Fruit fly (Drosophila melanogaster) whole organism, embryonic: ENCODE data around the gene Apoltp.

Experiments
- Aef1 ChIP-seq: fragments of 200-800 bp; sonication (Bioruptor generic); IDR thresholded peaks from 3 replicates; pipeline ENCODE4 v1.3.6; 2022; ENCODE audit warnings: missing biosample characterization, missing genetic modification characterization
- CG10565 ChIP-seq: fragments of 200-800 bp; sonication (Bioruptor generic); optimal IDR thresholded peaks from 3 replicates; lab custom pipeline; 2016; ENCODE audit warnings: missing biosample characterization, mild to moderate bottlenecking, missing genetic modification characterization
- CG10654 ChIP-seq: fragments of 200-800 bp; sonication (Bioruptor generic); optimal IDR thresholded peaks from 2 replicates; lab custom pipeline; 2016; ENCODE audit warnings: missing biosample characterization, missing genetic modification characterization
- CG10959 ChIP-seq: fragments of 200-800 bp; sonication (Bioruptor generic); IDR thresholded peaks from 2 replicates; pipeline ENCODE4 v1.3.6; 2022; ENCODE audit warnings: missing biosample characterization, missing genetic modification characterization
- CG12104 ChIP-seq: fragments of 200-800 bp; sonication (Bioruptor generic); optimal IDR thresholded peaks from 3 replicates; lab custom pipeline; 2016; ENCODE audit warnings: missing biosample characterization, missing genetic modification characterization
- CG12155 ChIP-seq: fragments of 200-800 bp; sonication (Bioruptor generic); optimal IDR thresholded peaks from 3 replicates; lab custom pipeline; 2016; ENCODE audit warnings: missing biosample characterization, missing genetic modification characterization
- CG13775 ChIP-seq: fragments of 200-800 bp; sonication (Bioruptor generic); optimal IDR thresholded peaks from 3 replicates; lab custom pipeline; 2017; ENCODE audit warnings: missing biosample characterization, mild to moderate bottlenecking, missing genetic modification characterization
- CG14710 ChIP-seq: fragments of 200-800 bp; sonication (Bioruptor generic); optimal IDR thresholded peaks from 3 replicates; lab custom pipeline; 2019; ENCODE audit warnings: missing biosample characterization, mild to moderate bottlenecking, missing genetic modification characterization, moderate library complexity
- CG15696 ChIP-seq: fragments of 200-800 bp; sonication (Bioruptor generic); optimal IDR thresholded peaks from 2 replicates; lab custom pipeline; 2019; ENCODE audit warnings: missing biosample characterization, mild to moderate bottlenecking, missing genetic modification characterization, moderate library complexity
- CG17186 ChIP-seq: fragments of 200-800 bp; sonication (Bioruptor generic); optimal IDR thresholded peaks from 3 replicates; lab custom pipeline; 2017; ENCODE audit warnings: missing biosample characterization, missing genetic modification reagents, missing genetic modification characterization
- CG17829 ChIP-seq: fragments of 200-800 bp; optimal IDR thresholded peaks from 2 replicates; lab custom pipeline; 2019; ENCODE audit warnings: missing biosample characterization, mild to moderate bottlenecking, missing genetic modification characterization, moderate library complexity
- CG18011 ChIP-seq: fragments of 200-800 bp; sonication (Bioruptor generic); optimal IDR thresholded peaks from 2 replicates; lab custom pipeline; 2017; ENCODE audit warnings: missing biosample characterization, missing genetic modification characterization, mild to moderate bottlenecking, moderate library complexity, missing genotype
- CG2116 ChIP-seq: fragments of 200-800 bp; sonication (Bioruptor generic); optimal IDR thresholded peaks from 3 replicates; lab custom pipeline; 2018; ENCODE audit warnings: missing biosample characterization, mild to moderate bottlenecking, missing genetic modification characterization
- CG31224 ChIP-seq: fragments of 200-800 bp; sonication (Bioruptor generic); IDR thresholded peaks from 2 replicates; pipeline ENCODE4 v1.3.6; 2022; ENCODE audit warnings: missing biosample characterization, missing genetic modification characterization
- CG3281 ChIP-seq: fragments of 200-800 bp; sonication (Bioruptor generic); optimal IDR thresholded peaks from 3 replicates; lab custom pipeline; 2017; ENCODE audit warnings: missing biosample characterization, mild to moderate bottlenecking, missing genetic modification characterization
- CG34422 ChIP-seq: fragments of 200-800 bp; sonication (Bioruptor generic); IDR thresholded peaks from 3 replicates; pipeline ENCODE4 v1.3.6; 2022; ENCODE audit warnings: missing biosample characterization, missing genetic modification characterization
- CG42726 ChIP-seq: fragments of 200-800 bp; sonication (Bioruptor generic); IDR thresholded peaks from 2 replicates; pipeline ENCODE4 v1.3.6; 2022; ENCODE audit warnings: missing biosample characterization, missing genetic modification characterization; ENCODE audit not compliant: partially characterized antibody
- CG4730 ChIP-seq: fragments of 200-800 bp; sonication (Bioruptor generic); IDR thresholded peaks from 2 replicates; pipeline ENCODE4 v1.3.6; 2022; ENCODE audit warnings: missing biosample characterization, missing genetic modification characterization
- CG5180 ChIP-seq: fragments of 200-800 bp; sonication (Bioruptor generic); optimal IDR thresholded peaks from 3 replicates; lab custom pipeline; 2017; ENCODE audit warnings: missing biosample characterization, missing genetic modification characterization, mild to moderate bottlenecking, moderate library complexity, missing genetic modification reagents
- CG5245 ChIP-seq: fragments of 200-800 bp; sonication (Bioruptor generic); optimal IDR thresholded peaks from 3 replicates; lab custom pipeline; 2016; ENCODE audit warnings: missing biosample characterization, missing genetic modification characterization
- CG6683 ChIP-seq: fragments of 200-800 bp; sonication (Bioruptor generic); optimal IDR thresholded peaks from 2 replicates; lab custom pipeline; 2017; ENCODE audit warnings: missing biosample characterization, mild to moderate bottlenecking, missing genetic modification characterization, missing genetic modification reagents
- CG7556 ChIP-seq: fragments of 200-800 bp; sonication (Bioruptor generic); optimal IDR thresholded peaks from 2 replicates; lab custom pipeline; 2017; ENCODE audit warnings: missing biosample characterization, mild to moderate bottlenecking, missing genetic modification characterization
- CG9727 ChIP-seq: fragments of 200-800 bp; sonication (Bioruptor generic); optimal IDR thresholded peaks from 3 replicates; lab custom pipeline; 2017; ENCODE audit warnings: missing biosample characterization, mild to moderate bottlenecking, missing genetic modification characterization
- CG9817 ChIP-seq: fragments of 200-800 bp; sonication (Bioruptor generic); optimal IDR thresholded peaks from 2 replicates; lab custom pipeline; 2018; ENCODE audit warnings: missing biosample characterization, mild to moderate bottlenecking, missing genetic modification characterization, moderate library complexity
- Dek ChIP-seq: fragments of 200-800 bp; sonication (Bioruptor generic); optimal IDR thresholded peaks from 3 replicates; lab custom pipeline; 2019; ENCODE audit warnings: missing biosample characterization, mild to moderate bottlenecking, missing genetic modification characterization, moderate library complexity
- Doc3 ChIP-seq: fragments of 200-800 bp; sonication (Bioruptor generic); IDR thresholded peaks from 3 replicates; pipeline ENCODE4 v1.3.6; 2022; ENCODE audit warnings: missing biosample characterization, missing genetic modification characterization; ENCODE audit not compliant: partially characterized antibody
- Dp ChIP-seq: fragments of 200-800 bp; sonication (Bioruptor generic); optimal IDR thresholded peaks from 2 replicates; lab custom pipeline; 2018; ENCODE audit warnings: missing biosample characterization, mild to moderate bottlenecking, missing genetic modification characterization, moderate library complexity
- HHEX ChIP-seq: fragments of 200-800 bp; sonication (Bioruptor generic); optimal IDR thresholded peaks from 3 replicates; lab custom pipeline; 2017; ENCODE audit warnings: missing biosample characterization, mild to moderate bottlenecking, missing genetic modification characterization, missing genetic modification reagents
- Vsx1 ChIP-seq: fragments of 200-800 bp; sonication (Bioruptor generic); optimal IDR thresholded peaks from 2 replicates; lab custom pipeline; 2017; ENCODE audit warnings: missing biosample characterization, mild to moderate bottlenecking, missing genetic modification characterization, missing genetic modification reagents
- cas ChIP-seq: fragments of 200-800 bp; sonication (Bioruptor generic); IDR thresholded peaks from 2 replicates; pipeline ENCODE4 v1.3.6; 2022; ENCODE audit warnings: missing biosample characterization, missing genetic modification characterization
- chn ChIP-seq: fragments of 200-800 bp; sonication (Bioruptor generic); optimal IDR thresholded peaks from 2 replicates; lab custom pipeline; 2016; ENCODE audit warnings: missing biosample characterization, missing genetic modification characterization
- crc ChIP-seq: fragments of 200-800 bp; sonication (Bioruptor generic); optimal IDR thresholded peaks from 2 replicates; lab custom pipeline; 2016; ENCODE audit warnings: missing biosample characterization, missing genetic modification characterization
- dati ChIP-seq: fragments of 200-800 bp; sonication (Bioruptor generic); IDR thresholded peaks from 2 replicates; pipeline ENCODE4 v1.3.6; 2022; ENCODE audit warnings: missing biosample characterization, missing genetic modification characterization
- dimm ChIP-seq: fragments of 200-800 bp; sonication (Bioruptor generic); IDR thresholded peaks from 2 replicates; pipeline ENCODE4 v1.3.6; 2022; ENCODE audit warnings: missing biosample characterization, missing genetic modification characterization
- emc ChIP-seq: fragments of 200-800 bp; sonication (Bioruptor generic); optimal IDR thresholded peaks from 2 replicates; lab custom pipeline; 2016; ENCODE audit warnings: missing biosample characterization, missing genetic modification characterization
- fd64A ChIP-seq: fragments of 200-800 bp; sonication (Bioruptor generic); optimal IDR thresholded peaks from 3 replicates; lab custom pipeline; 2018; ENCODE audit warnings: missing biosample characterization, mild to moderate bottlenecking, missing genetic modification characterization
- fu2 ChIP-seq: fragments of 200-800 bp; sonication (Bioruptor generic); optimal IDR thresholded peaks from 2 replicates; lab custom pipeline; 2016; ENCODE audit warnings: missing biosample characterization, missing genetic modification characterization
- gce ChIP-seq: fragments of 200-800 bp; sonication (Bioruptor generic); IDR thresholded peaks from 3 replicates; pipeline ENCODE4 v1.3.6; 2022; ENCODE audit warnings: missing biosample characterization, missing genetic modification characterization
- gcm2 ChIP-seq: fragments of 200-800 bp; sonication (Bioruptor generic); optimal IDR thresholded peaks from 2 replicates; lab custom pipeline; 2016; ENCODE audit warnings: missing biosample characterization, missing genetic modification characterization
- gem ChIP-seq: fragments of 200-800 bp; sonication (Bioruptor generic); optimal IDR thresholded peaks from 2 replicates; lab custom pipeline; 2019; ENCODE audit warnings: missing biosample characterization, mild to moderate bottlenecking, missing genetic modification characterization, moderate library complexity
- inv ChIP-seq: fragments of 200-800 bp; sonication (Bioruptor generic); IDR thresholded peaks from 2 replicates; pipeline ENCODE4 v1.3.6; 2022; ENCODE audit warnings: missing biosample characterization, missing genetic modification characterization; ENCODE audit not compliant: partially characterized antibody
- kay ChIP-seq: fragments of 200-800 bp; sonication (Bioruptor generic); optimal IDR thresholded peaks from 2 replicates; lab custom pipeline; 2016; ENCODE audit warnings: missing biosample characterization, missing genetic modification characterization
- pho ChIP-seq: fragments of 200-800 bp; sonication (Bioruptor generic); optimal IDR thresholded peaks from 2 replicates; lab custom pipeline; 2016; ENCODE audit warnings: missing biosample characterization, missing genetic modification characterization
- ro ChIP-seq: fragments of 200-800 bp; sonication (Bioruptor generic); IDR thresholded peaks from 2 replicates; pipeline ENCODE4 v1.3.6; 2022; ENCODE audit warnings: missing biosample characterization, missing genetic modification characterization
- sens-2 ChIP-seq: fragments of 200-800 bp; sonication (Bioruptor generic); IDR thresholded peaks from 2 replicates; pipeline ENCODE4 v1.3.6; 2022; ENCODE audit warnings: missing biosample characterization, missing genetic modification characterization
- tna ChIP-seq: fragments of 200-800 bp; sonication (Bioruptor generic); IDR thresholded peaks from 2 replicates; pipeline ENCODE4 v1.3.6; 2022; ENCODE audit warnings: missing biosample characterization, missing genetic modification characterization; ENCODE audit not compliant: partially characterized antibody
- tx ChIP-seq: fragments of 200-800 bp; sonication (Bioruptor generic); optimal IDR thresholded peaks from 2 replicates; lab custom pipeline; 2016; ENCODE audit warnings: missing biosample characterization, missing genetic modification characterization
- vfl ChIP-seq: fragments of 200-800 bp; sonication (Bioruptor generic); optimal IDR thresholded peaks from 2 replicates; lab custom pipeline; 2016; ENCODE audit warnings: missing biosample characterization, missing genetic modification characterization
- vvl ChIP-seq: fragments of 200-800 bp; sonication (Bioruptor generic); IDR thresholded peaks from 2 replicates; pipeline ENCODE4 v1.3.6; 2022; ENCODE audit warnings: missing biosample characterization, missing genetic modification characterization
- yki ChIP-seq: fragments of >200 bp; optimal IDR thresholded peaks from 3 replicates; lab custom pipeline; 2018
- zfh1 ChIP-seq: fragments of 200-800 bp; sonication (Bioruptor generic); IDR thresholded peaks from 3 replicates; pipeline ENCODE4 v1.3.6; 2022; ENCODE audit warnings: missing biosample characterization, missing genetic modification characterization

The Apoltp gene

DNA sequence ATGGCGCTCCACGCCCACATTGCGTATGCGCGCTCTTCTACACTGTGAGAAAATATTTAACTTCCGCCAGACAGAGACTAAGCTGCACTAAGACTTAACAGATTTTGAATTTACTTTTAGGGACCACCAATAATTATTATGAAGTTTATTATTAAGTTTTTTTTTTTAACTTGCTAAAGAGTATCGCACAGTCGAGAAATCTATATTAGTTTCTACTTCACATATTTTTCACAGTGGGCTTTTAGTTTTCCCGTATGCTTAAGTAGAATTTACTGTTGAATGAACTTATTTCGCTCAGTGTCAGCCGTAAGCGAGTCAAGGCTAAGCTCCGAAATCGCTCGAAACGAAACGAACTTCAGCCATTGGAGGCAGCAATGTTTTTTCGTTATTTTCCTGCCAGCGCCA, 26.5 kb downstream of the Apoltp start (continued):
- TF ChIP-seq CG10565 (GFP tag; lab: Kevin White, UChicago), result no peak
- peak; percentile 68 for TF ChIP-seq CG5180 (GFP tag; lab: Kevin White, UChicago)
- TF ChIP-seq CG6683, result peak; percentile 82
- peak; percentile 40 for TF ChIP-seq CG17829 (tag; lab: Kevin White, UChicago)
- TF ChIP-seq CG17186 (GFP tag; lab: Kevin White, UChicago), result no peak
- TF ChIP-seq gce (GFP tag; lab: Robert Waterston, UW), result no peak
- TF ChIP-seq CG13775 (GFP tag; lab: Kevin White, UChicago), result peak; percentile 64
- TF ChIP-seq yki (lab: Kevin White, UChicago), result no peak
- TF ChIP-seq chn, result no peak
- TF ChIP-seq CG4730 (GFP tag; lab: Robert Waterston, UW), result peak; percentile 39; the same call in 1 of the 2 replicates
- no peak for TF ChIP-seq Vsx1
- peak; percentile 92 for TF ChIP-seq CG7556 (GFP tag; lab: Kevin White, UChicago)
- TF ChIP-seq CG12155, result peak; percentile 48
- TF ChIP-seq pho (GFP tag; lab: Kevin White, UChicago), result peak; percentile 79
- no peak for TF ChIP-seq Doc3 (GFP tag; lab: Robert Waterston, UW)
- no peak for TF ChIP-seq crc
- peak; percentile 39 for TF ChIP-seq fu2 (GFP tag; lab: Kevin White, UChicago)
- peak; percentile 55; the same call in 1 of the 2 replicates for TF ChIP-seq vvl
- no peak for TF ChIP-seq CG14710
- TF ChIP-seq CG18011 (GFP tag; lab: Kevin White, UChicago), result peak; percentile 64
- TF ChIP-seq cas (GFP tag; lab: Robert Waterston, UW), result no peak
- peak; percentile 54; the same call in 1 of the 3 replicates for TF ChIP-seq zfh1
- peak; percentile 82 for TF ChIP-seq CG9727 (GFP tag; lab: Kevin White, UChicago)
- TF ChIP-seq gem, result peak; percentile 84
- TF ChIP-seq CG15696, result peak; percentile 10
- no peak for TF ChIP-seq sens-2 (GFP tag; lab: Robert Waterston, UW)
- peak; percentile 38 for TF ChIP-seq CG12104 (GFP tag; lab: Kevin White, UChicago)
- TF ChIP-seq CG10654, result peak; percentile 32
- TF ChIP-seq emc (GFP tag; lab: Kevin White, UChicago), result no peak
- peak; percentile 1 for TF ChIP-seq gcm2
- no peak for TF ChIP-seq kay
- 0 out of 2 replicates have a peak, but pooled peaks have one; percentile 44 for TF ChIP-seq ro (GFP tag; lab: Robert Waterston, UW)
- peak; percentile 63; the same call in 2 of the 3 replicates for TF ChIP-seq CG34422
- TF ChIP-seq inv (GFP tag; lab: Robert Waterston, UW), result no peak
- TF ChIP-seq dimm (GFP tag; lab: Robert Waterston, UW), result no peak
- no peak for TF ChIP-seq CG10959 (GFP tag; lab: Robert Waterston, UW)
- TF ChIP-seq Dp (GFP tag; lab: Kevin White, UChicago), result no peak
- TF ChIP-seq CG2116 (GFP tag; lab: Kevin White, UChicago), result no peak
- TF ChIP-seq dati (GFP tag; lab: Robert Waterston, UW), result no peak
- TF ChIP-seq CG9817 (tag; lab: Kevin White, UChicago), result peak; percentile 59
- peak; percentile 34 for TF ChIP-seq tx (GFP tag; lab: Kevin White, UChicago)
- peak; percentile 78 for TF ChIP-seq HHEX (GFP tag; lab: Kevin White, UChicago)
- no peak for TF ChIP-seq CG42726 (GFP tag; lab: Robert Waterston, UW)
- no peak for TF ChIP-seq CG5245 (GFP tag; lab: Kevin White, UChicago)
- TF ChIP-seq Dek (tag; lab: Kevin White, UChicago), result peak; percentile 78
- TF ChIP-seq fd64A, result no peak
- no peak for TF ChIP-seq tna
- TF ChIP-seq CG3281 (GFP tag; lab: Kevin White, UChicago), result peak; percentile 88
- TF ChIP-seq vfl (GFP tag; lab: Kevin White, UChicago), result peak; percentile 39
- peak; percentile 70 for TF ChIP-seq Aef1 (GFP tag; lab: Robert Waterston, UW)
- peak; percentile 71 for TF ChIP-seq CG31224 (GFP tag; lab: Robert Waterston, UW)
